Fruit fly (Drosophila melanogaster): ENCODE measurements around the gene CG17803.

- TF ChIP-seq h (optimal IDR thresholded peaks at IDR 0.05) (no peak), insv (optimal IDR thresholded peaks at IDR 0.05) (no peak)
Measured at dm6 chr3R:17805092-17805491, 3.8 kb upstream of the CG17803 start, which contains the start of gene Nnk.

Measured in Kc167 (cell line).